Fruit fly (Drosophila melanogaster) whole organism, embryonic: ENCODE measurements around the gene Ppcs.

Experiments used
- CG13894 ChIP-seq: fragments of 200-800 bp; sonication (Bioruptor generic); optimal IDR thresholded peaks from 3 replicates; lab custom pipeline; 2018; ENCODE audit warnings: missing biosample characterization, mild to moderate bottlenecking, missing genetic modification characterization, moderate library complexity
- CG8478 ChIP-seq: fragments of >200 bp; optimal IDR thresholded peaks from 2 replicates; lab custom pipeline; 2018
- Dip3 ChIP-seq: fragments of 200-800 bp; sonication (Bioruptor generic); optimal IDR thresholded peaks from 3 replicates; lab custom pipeline; 2016; ENCODE audit warnings: missing biosample characterization, missing genetic modification characterization
- Elba2 ChIP-seq: fragments of 200-800 bp; sonication (Bioruptor generic); optimal IDR thresholded peaks from 3 replicates; lab custom pipeline; 2016; ENCODE audit warnings: missing biosample characterization, missing genetic modification characterization
- Pdp1 ChIP-seq, 2 experiments: fragments of 200-800 bp; sonication (Bioruptor generic); optimal IDR thresholded peaks; 3 replicates each; lab custom pipeline; 2016; ENCODE audit warnings: missing biosample characterization in 2 of 2, missing genetic modification characterization in 2 of 2, mild to moderate bottlenecking in 1 of 2, moderate library complexity in 1 of 2
- amos ChIP-seq: fragments of 200-800 bp; sonication (Bioruptor generic); IDR thresholded peaks from 2 replicates; pipeline ENCODE4 v1.3.6; 2022; ENCODE audit warnings: missing biosample characterization, missing genetic modification characterization; ENCODE audit not compliant: partially characterized antibody
- bab2 ChIP-seq: fragments of 200-800 bp; sonication (Bioruptor generic); optimal IDR thresholded peaks from 2 replicates; lab custom pipeline; 2016; ENCODE audit warnings: missing biosample characterization, missing genetic modification characterization
- cato ChIP-seq: fragments of 200-800 bp; sonication (Bioruptor generic); optimal IDR thresholded peaks from 2 replicates; lab custom pipeline; 2016; ENCODE audit warnings: missing biosample characterization, missing genetic modification characterization, borderline replicate concordance
- jigr1 ChIP-seq: fragments of 200-800 bp; sonication (Bioruptor generic); IDR thresholded peaks from 3 replicates; pipeline ENCODE4 v1.3.6; 2022; ENCODE audit warnings: missing biosample characterization, missing genetic modification characterization

DNA sequence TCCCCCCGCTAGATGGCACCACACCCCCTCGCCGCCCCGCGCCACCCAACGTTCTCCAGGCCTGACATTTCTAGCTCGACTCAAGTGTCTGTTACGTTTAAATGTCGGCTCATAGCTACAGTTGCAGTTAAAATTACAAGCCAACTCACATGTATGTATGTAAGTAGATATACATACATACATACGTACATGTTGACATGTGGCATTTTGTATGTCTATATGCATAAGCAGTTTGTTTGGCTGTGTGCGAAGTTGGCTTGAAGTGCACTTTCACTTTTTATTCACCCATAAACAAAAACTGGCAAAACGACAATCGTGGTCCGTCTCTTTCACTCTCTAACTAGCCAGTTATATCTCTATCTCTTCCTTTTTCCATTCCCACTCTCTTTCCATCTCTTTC lies 35.1 kb upstream of the Ppcs start:
- TF ChIP-seq cato (GFP tag; lab: Kevin White, UChicago): no peak
- no peak for TF ChIP-seq bab2 (GFP tag; lab: Kevin White, UChicago)
- TF ChIP-seq CG8478: no peak
- no peak for TF ChIP-seq Dip3 (GFP tag; lab: Kevin White, UChicago)
- no peak for TF ChIP-seq Elba2 (GFP tag; lab: Kevin White, UChicago)
- TF ChIP-seq amos (GFP tag; lab: Robert Waterston, UW): no peak
- no peak for TF ChIP-seq jigr1 (GFP tag; lab: Robert Waterston, UW)
- TF ChIP-seq Pdp1 (GFP tag; optimal IDR thresholded peaks at IDR 0.05; lab: Kevin White, UChicago): no peak
- no peak for TF ChIP-seq CG13894 (tag; lab: Kevin White, UChicago)
